Fruit fly (Drosophila melanogaster) S2 (cell line): ENCODE measurements around the gene heph.

ENCODE experiments used
- CG8478 ChIP-seq: fragments of >200 bp; optimal IDR thresholded peaks from 2 replicates; lab custom pipeline; 2018
- CTCF ChIP-seq, 2 experiments: fragments of >200 bp; optimal IDR thresholded peaks; 2 replicates each; lab custom pipeline; 2018

dm6 chr3R:31937874-31938617 lies 77.3 kb downstream of the heph start:
- TF ChIP-seq CG8478 (lab: Kevin White, UChicago) = no peak
- no peak for TF ChIP-seq CTCF (optimal IDR thresholded peaks at IDR 0.05; lab: Kevin White, UChicago)
